Fruit fly (Drosophila melanogaster) whole organism, embryonic: ENCODE results near the gene CG10353.

ENCODE experiments used
- Asciz ChIP-seq: fragments of 200-800 bp; sonication (Bioruptor generic); optimal IDR thresholded peaks from 2 replicates; lab custom pipeline; 2017; ENCODE audit warnings: missing biosample characterization, mild to moderate bottlenecking, missing genetic modification characterization, missing genetic modification reagents
- Awh ChIP-seq: fragments of 200-800 bp; sonication (Bioruptor generic); IDR thresholded peaks from 2 replicates; pipeline ENCODE4, ENCODE4 v1.3.6; 2022; ENCODE audit warnings: missing biosample characterization, missing genetic modification characterization
- B-H2 ChIP-seq: fragments of 200-800 bp; sonication (Bioruptor generic); optimal IDR thresholded peaks from 2 replicates; lab custom pipeline; 2018; ENCODE audit warnings: missing biosample characterization, mild to moderate bottlenecking, missing genetic modification characterization
- Bteb2 ChIP-seq: fragments of 200-800 bp; sonication (Bioruptor generic); optimal IDR thresholded peaks from 2 replicates; lab custom pipeline; 2016; ENCODE audit warnings: missing biosample characterization, missing genetic modification characterization
- CG10147 ChIP-seq: fragments of 200-800 bp; sonication (Bioruptor generic); optimal IDR thresholded peaks from 2 replicates; lab custom pipeline; 2019; ENCODE audit warnings: missing biosample characterization, mild to moderate bottlenecking, missing genetic modification characterization, moderate library complexity
- CG10565 ChIP-seq: fragments of 200-800 bp; sonication (Bioruptor generic); optimal IDR thresholded peaks from 3 replicates; lab custom pipeline; 2016; ENCODE audit warnings: missing biosample characterization, mild to moderate bottlenecking, missing genetic modification characterization
- CG11504 ChIP-seq: fragments of 200-800 bp; sonication (Bioruptor generic); optimal IDR thresholded peaks from 3 replicates; lab custom pipeline; 2019; ENCODE audit warnings: missing biosample characterization, mild to moderate bottlenecking, missing genetic modification characterization, moderate library complexity
- CG11695 ChIP-seq: fragments of 200-800 bp; sonication (Bioruptor generic); IDR thresholded peaks from 3 replicates; pipeline ENCODE4 v1.3.6; 2022; ENCODE audit warnings: missing biosample characterization, missing genetic modification characterization
- CG12155 ChIP-seq: fragments of 200-800 bp; sonication (Bioruptor generic); optimal IDR thresholded peaks from 3 replicates; lab custom pipeline; 2016; ENCODE audit warnings: missing biosample characterization, missing genetic modification characterization
- CG12299 ChIP-seq: fragments of 200-800 bp; sonication (Bioruptor generic); optimal IDR thresholded peaks from 2 replicates; lab custom pipeline; 2018; ENCODE audit warnings: missing biosample characterization, mild to moderate bottlenecking, missing genetic modification characterization
- CG14667 ChIP-seq: fragments of 200-800 bp; sonication (Bioruptor generic); IDR thresholded peaks from 2 replicates; pipeline ENCODE4 v1.3.6; 2022; ENCODE audit warnings: missing biosample characterization, missing genetic modification characterization
- CG15601 ChIP-seq: fragments of 200-800 bp; sonication (Bioruptor generic); optimal IDR thresholded peaks from 3 replicates; lab custom pipeline; 2019; ENCODE audit warnings: missing biosample characterization, mild to moderate bottlenecking, missing genetic modification characterization, moderate library complexity
- CG1647 ChIP-seq: fragments of 200-800 bp; sonication (Bioruptor generic); optimal IDR thresholded peaks from 3 replicates; lab custom pipeline; 2016; ENCODE audit warnings: missing biosample characterization, missing genetic modification characterization
- CG17359 ChIP-seq: fragments of 200-800 bp; sonication (Bioruptor generic); optimal IDR thresholded peaks from 3 replicates; lab custom pipeline; 2018; ENCODE audit warnings: missing biosample characterization, mild to moderate bottlenecking, missing genetic modification characterization, moderate library complexity
- CG32772 ChIP-seq: fragments of 200-800 bp; sonication (Bioruptor generic); IDR thresholded peaks from 2 replicates; pipeline ENCODE4 v1.3.6; 2022; ENCODE audit warnings: missing biosample characterization, missing genetic modification characterization
- CG3281 ChIP-seq: fragments of 200-800 bp; sonication (Bioruptor generic); optimal IDR thresholded peaks from 3 replicates; lab custom pipeline; 2017; ENCODE audit warnings: missing biosample characterization, mild to moderate bottlenecking, missing genetic modification characterization
- CG33557 ChIP-seq: fragments of 200-800 bp; sonication (Bioruptor generic); optimal IDR thresholded peaks from 2 replicates; lab custom pipeline; 2019; ENCODE audit warnings: missing biosample characterization, mild to moderate bottlenecking, missing genetic modification characterization, moderate library complexity
- CG3838 ChIP-seq: fragments of 200-800 bp; sonication (Bioruptor generic); optimal IDR thresholded peaks from 3 replicates; lab custom pipeline; 2016; ENCODE audit warnings: missing biosample characterization, missing genetic modification characterization
- CG4617 ChIP-seq: fragments of 200-800 bp; sonication (Bioruptor generic); optimal IDR thresholded peaks from 3 replicates; lab custom pipeline; 2016; ENCODE audit warnings: missing biosample characterization, missing genetic modification characterization, borderline replicate concordance
- CG6654 ChIP-seq: fragments of 200-800 bp; sonication (Bioruptor generic); optimal IDR thresholded peaks from 2 replicates; lab custom pipeline; 2017; ENCODE audit warnings: missing biosample characterization, mild to moderate bottlenecking, missing genetic modification characterization
- CG7357 ChIP-seq: fragments of 200-800 bp; sonication (Bioruptor generic); IDR thresholded peaks from 3 replicates; pipeline ENCODE4 v1.3.6; 2022; ENCODE audit warnings: missing biosample characterization, missing genetic modification characterization
- CG8924 ChIP-seq: fragments of 200-800 bp; optimal IDR thresholded peaks from 3 replicates; lab custom pipeline; 2019; ENCODE audit warnings: missing biosample characterization, mild to moderate bottlenecking, missing genetic modification characterization, moderate library complexity
- CG9727 ChIP-seq: fragments of 200-800 bp; sonication (Bioruptor generic); optimal IDR thresholded peaks from 3 replicates; lab custom pipeline; 2017; ENCODE audit warnings: missing biosample characterization, mild to moderate bottlenecking, missing genetic modification characterization
- CG9817 ChIP-seq: fragments of 200-800 bp; sonication (Bioruptor generic); optimal IDR thresholded peaks from 2 replicates; lab custom pipeline; 2018; ENCODE audit warnings: missing biosample characterization, mild to moderate bottlenecking, missing genetic modification characterization, moderate library complexity
- CG9876 ChIP-seq: fragments of 200-800 bp; sonication (Bioruptor generic); optimal IDR thresholded peaks from 2 replicates; lab custom pipeline; 2016; ENCODE audit warnings: missing biosample characterization, missing genetic modification characterization
- Dad ChIP-seq: fragments of 200-800 bp; sonication (Bioruptor generic); optimal IDR thresholded peaks from 3 replicates; lab custom pipeline; 2016; ENCODE audit warnings: missing biosample characterization, missing genetic modification characterization
- Dp ChIP-seq: fragments of 200-800 bp; sonication (Bioruptor generic); optimal IDR thresholded peaks from 2 replicates; lab custom pipeline; 2018; ENCODE audit warnings: missing biosample characterization, mild to moderate bottlenecking, missing genetic modification characterization, moderate library complexity
- Eip74EF ChIP-seq, 2 experiments: fragments of 200-800 bp in 1 of 2; fragments of >200 bp in 1 of 2; sonication (Bioruptor generic) in 1 of 2; optimal IDR thresholded peaks; 2 replicates each; lab custom pipeline; 2017 to 2019; ENCODE audit warnings: missing biosample characterization in 2 of 2, missing genetic modification characterization in 2 of 2, mild to moderate bottlenecking in 1 of 2, moderate library complexity in 1 of 2
- Fer3 ChIP-seq: fragments of 200-800 bp; sonication (Bioruptor generic); optimal IDR thresholded peaks from 2 replicates; lab custom pipeline; 2018; ENCODE audit warnings: missing biosample characterization, mild to moderate bottlenecking, missing genetic modification characterization, moderate library complexity
- Gsc ChIP-seq: fragments of 200-800 bp; sonication (Bioruptor generic); IDR thresholded peaks from 2 replicates; pipeline ENCODE4 v1.3.6; 2022; ENCODE audit warnings: missing biosample characterization, missing genetic modification characterization
- NC2β ChIP-seq: fragments of 200-800 bp; sonication (Bioruptor generic); optimal IDR thresholded peaks from 2 replicates; lab custom pipeline; 2016; ENCODE audit warnings: missing biosample characterization, missing genetic modification characterization
- Nf-YA ChIP-seq: fragments of 200-800 bp; sonication (Bioruptor generic); IDR thresholded peaks from 2 replicates; pipeline ENCODE4 v1.3.6; 2022; ENCODE audit warnings: missing biosample characterization, missing genetic modification characterization
- NfI ChIP-seq: fragments of 200-800 bp; sonication (Bioruptor generic); optimal IDR thresholded peaks from 3 replicates; lab custom pipeline; 2018; ENCODE audit warnings: missing biosample characterization, mild to moderate bottlenecking, missing genetic modification characterization, moderate library complexity
- Opbp ChIP-seq: fragments of 200-800 bp; sonication (Bioruptor generic); IDR thresholded peaks from 3 replicates; pipeline ENCODE4 v1.3.6; 2022; ENCODE audit warnings: missing biosample characterization, missing genetic modification characterization; ENCODE audit not compliant: partially characterized antibody
- Pdp1 ChIP-seq, 2 experiments: fragments of 200-800 bp; sonication (Bioruptor generic); optimal IDR thresholded peaks; 3 replicates each; lab custom pipeline; 2016; ENCODE audit warnings: missing biosample characterization in 2 of 2, missing genetic modification characterization in 2 of 2, mild to moderate bottlenecking in 1 of 2, moderate library complexity in 1 of 2
- ara ChIP-seq: fragments of 200-800 bp; sonication (Bioruptor generic); IDR thresholded peaks from 2 replicates; pipeline ENCODE4 v1.3.6; 2022; ENCODE audit warnings: missing biosample characterization, missing genetic modification characterization
- danr ChIP-seq: fragments of 200-800 bp; sonication (Bioruptor generic); IDR thresholded peaks from 2 replicates; pipeline ENCODE4 v1.3.6; 2022; ENCODE audit warnings: missing biosample characterization, missing genetic modification characterization
- ewg ChIP-seq: fragments of 200-800 bp; sonication (Bioruptor generic); optimal IDR thresholded peaks from 3 replicates; lab custom pipeline; 2017; ENCODE audit warnings: mild to moderate bottlenecking, missing biosample characterization, missing genetic modification reagents, missing genetic modification characterization
- eyg ChIP-seq: fragments of 200-800 bp; sonication (Bioruptor generic); optimal IDR thresholded peaks from 3 replicates; lab custom pipeline; 2016; ENCODE audit warnings: missing biosample characterization, missing genetic modification characterization
- fu2 ChIP-seq: fragments of 200-800 bp; sonication (Bioruptor generic); optimal IDR thresholded peaks from 2 replicates; lab custom pipeline; 2016; ENCODE audit warnings: missing biosample characterization, missing genetic modification characterization
- inv ChIP-seq: fragments of 200-800 bp; sonication (Bioruptor generic); IDR thresholded peaks from 2 replicates; pipeline ENCODE4 v1.3.6; 2022; ENCODE audit warnings: missing biosample characterization, missing genetic modification characterization; ENCODE audit not compliant: partially characterized antibody
- jing ChIP-seq: fragments of 200-800 bp; sonication (Bioruptor generic); optimal IDR thresholded peaks from 2 replicates; lab custom pipeline; 2018; ENCODE audit warnings: missing biosample characterization, mild to moderate bottlenecking, missing genetic modification characterization
- ken ChIP-seq: fragments of 200-800 bp; sonication (Bioruptor generic); IDR thresholded peaks from 3 replicates; pipeline ENCODE4 v1.3.6; 2022; ENCODE audit warnings: missing biosample characterization, missing genetic modification characterization
- odd ChIP-seq: fragments of 200-800 bp; sonication (Bioruptor generic); optimal IDR thresholded peaks from 2 replicates; lab custom pipeline; 2017; ENCODE audit warnings: missing biosample characterization, mild to moderate bottlenecking, missing genetic modification characterization
- pfk ChIP-seq: fragments of 200-800 bp; sonication (Bioruptor generic); optimal IDR thresholded peaks from 2 replicates; lab custom pipeline; 2018; ENCODE audit warnings: missing biosample characterization, mild to moderate bottlenecking, missing genetic modification characterization, moderate library complexity
- seq ChIP-seq: fragments of 200-800 bp; sonication (Bioruptor generic); IDR thresholded peaks from 2 replicates; pipeline ENCODE4 v1.3.6; 2022; ENCODE audit warnings: missing biosample characterization, missing genetic modification characterization
- tin ChIP-seq: fragments of 200-800 bp; sonication (Bioruptor generic); optimal IDR thresholded peaks from 3 replicates; lab custom pipeline; 2016; ENCODE audit warnings: missing biosample characterization, missing genetic modification characterization
- toy ChIP-seq: fragments of 200-800 bp; sonication (Bioruptor generic); IDR thresholded peaks from 2 replicates; pipeline ENCODE4 v1.3.6; 2022; ENCODE audit warnings: missing biosample characterization, missing genetic modification characterization
- vfl ChIP-seq: fragments of 200-800 bp; sonication (Bioruptor generic); optimal IDR thresholded peaks from 2 replicates; lab custom pipeline; 2016; ENCODE audit warnings: missing biosample characterization, missing genetic modification characterization
- zfh2 ChIP-seq: fragments of 200-800 bp; sonication (Bioruptor generic); optimal IDR thresholded peaks from 2 replicates; lab custom pipeline; 2016; ENCODE audit warnings: missing biosample characterization, missing genetic modification characterization

Gene CG10353

DNA sequence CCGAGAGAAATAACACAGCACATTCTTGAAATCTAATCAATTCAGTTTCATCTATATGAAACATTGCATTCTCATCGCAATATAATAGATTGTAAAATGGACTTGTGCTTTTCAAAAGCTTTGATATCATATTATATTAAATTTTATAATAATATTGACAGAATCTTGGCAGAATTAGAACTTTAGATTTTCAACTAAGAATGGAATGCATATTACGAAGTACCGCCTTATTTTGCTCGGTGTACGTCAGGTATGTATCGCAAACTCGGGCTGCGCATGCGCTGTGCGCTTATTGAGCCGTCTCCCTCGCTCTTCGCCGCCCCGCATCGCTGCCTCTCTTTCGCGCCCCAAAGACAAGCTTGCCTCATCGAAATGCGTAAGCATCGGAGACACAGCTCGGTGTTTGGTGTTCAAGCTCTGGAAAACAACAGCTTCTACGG, 28.2 kb upstream of the CG10353 start (continued):
- TF ChIP-seq CG6654, result peak; percentile 66
- TF ChIP-seq Fer3, result peak; percentile 86
- TF ChIP-seq Dp (GFP tag; lab: Kevin White, UChicago), result no peak
- peak; percentile 94 for TF ChIP-seq CG9727 (GFP tag; lab: Kevin White, UChicago)
- TF ChIP-seq CG17359 (tag; lab: Kevin White, UChicago), result peak; percentile 92
- TF ChIP-seq Gsc (GFP tag; lab: Robert Waterston, UW), result peak; percentile 61
- peak; percentile 78 for TF ChIP-seq CG14667 (GFP tag; lab: Robert Waterston, UW)
- no peak for TF ChIP-seq eyg
- peak; percentile 88 for TF ChIP-seq CG10147 (GFP tag; lab: Kevin White, UChicago)
- peak; percentile 88 for TF ChIP-seq odd (GFP tag; lab: Kevin White, UChicago)
- peak; percentile 84 for TF ChIP-seq seq (GFP tag; lab: Robert Waterston, UW)
- peak; percentile 74; the same call in 2 of the 3 replicates for TF ChIP-seq ken
- peak; percentile 86 for TF ChIP-seq CG9817
- TF ChIP-seq Nf-YA, result 0 out of 2 replicates have a peak, but pooled peaks have one; percentile 28
- TF ChIP-seq inv (GFP tag; lab: Robert Waterston, UW), result no peak
- peak; percentile 90 for TF ChIP-seq CG12299
- no peak for TF ChIP-seq NC2β (GFP tag; lab: Kevin White, UChicago)
- peak; percentile 83 for TF ChIP-seq CG32772
- TF ChIP-seq pfk (GFP tag; lab: Kevin White, UChicago), result peak; percentile 14
- peak; percentile 67 for TF ChIP-seq CG12155
- peak; percentile 75 for TF ChIP-seq tin (GFP tag; lab: Kevin White, UChicago)
- TF ChIP-seq Asciz, result peak; percentile 89
- no peak for TF ChIP-seq fu2 (GFP tag; lab: Kevin White, UChicago)
- peak; percentile 93 for TF ChIP-seq CG11504
- peak; percentile 88 for TF ChIP-seq ara (GFP tag; lab: Robert Waterston, UW)
- TF ChIP-seq NfI (GFP tag; lab: Kevin White, UChicago), result peak; percentile 89
- no peak for TF ChIP-seq Pdp1 (GFP tag; optimal IDR thresholded peaks at IDR 0.05; lab: Kevin White, UChicago)
- no peak for TF ChIP-seq CG9876 (GFP tag; lab: Kevin White, UChicago)
- TF ChIP-seq ewg, result peak; percentile 86
- TF ChIP-seq CG10565 (GFP tag; lab: Kevin White, UChicago), result no peak
- TF ChIP-seq vfl (GFP tag; lab: Kevin White, UChicago), result peak; percentile 6
- peak; percentile 92 for TF ChIP-seq CG33557 (GFP tag; lab: Kevin White, UChicago)
- peak; percentile 85 for TF ChIP-seq danr (GFP tag; lab: Robert Waterston, UW)
- TF ChIP-seq Awh (GFP tag; lab: Robert Waterston, UW), result peak; percentile 74
- peak; percentile 87 for TF ChIP-seq CG3281
- TF ChIP-seq CG1647 (GFP tag; lab: Kevin White, UChicago), result no peak
- TF ChIP-seq CG3838 (GFP tag; lab: Kevin White, UChicago), result no peak
- TF ChIP-seq Eip74EF (GFP tag; optimal IDR thresholded peaks at IDR 0.05; lab: Kevin White, UChicago), result peak in 1 of 2 experiments; percentile 89
- TF ChIP-seq CG7357 (GFP tag; lab: Robert Waterston, UW), result peak; percentile 87
- no peak for TF ChIP-seq Opbp (GFP tag; lab: Robert Waterston, UW)
- TF ChIP-seq CG8924 (tag; lab: Kevin White, UChicago), result peak; percentile 94
- peak; percentile 25 for TF ChIP-seq CG4617 (GFP tag; lab: Kevin White, UChicago)
- peak; percentile 19; the same call in 1 of the 2 replicates for TF ChIP-seq toy (GFP tag; lab: Robert Waterston, UW)
- TF ChIP-seq B-H2 (GFP tag; lab: Kevin White, UChicago), result peak; percentile 65
- TF ChIP-seq Dad (GFP tag; lab: Kevin White, UChicago), result no peak
- peak; percentile 91 for TF ChIP-seq CG11695 (GFP tag; lab: Robert Waterston, UW)
- TF ChIP-seq CG15601, result peak; percentile 87
- TF ChIP-seq Bteb2 (GFP tag; lab: Kevin White, UChicago), result no peak
- TF ChIP-seq jing (GFP tag; lab: Kevin White, UChicago), result peak; percentile 65
- TF ChIP-seq zfh2 (GFP tag; lab: Kevin White, UChicago), result peak; percentile 6
